Fruit fly (Drosophila melanogaster) whole organism, wandering third instar larva: ENCODE data around the gene MetRS-m.

Experiments
- Abd-B ChIP-seq: fragments of >200 bp; optimal IDR thresholded peaks from 2 replicates; lab custom pipeline; 2017; ENCODE audit warnings: missing biosample characterization, missing genetic modification characterization
- CG32264 ChIP-seq: fragments of 200-800 bp; sonication (Bioruptor generic); optimal IDR thresholded peaks from 2 replicates; lab custom pipeline; 2016; ENCODE audit warnings: missing biosample characterization, missing genetic modification characterization
- Jra ChIP-seq: sonication (Bioruptor generic); optimal IDR thresholded peaks from 2 replicates; lab custom pipeline; 2016; ENCODE audit warnings: missing biosample characterization, missing genetic modification characterization
- Myc ChIP-seq: fragments of >200 bp; optimal IDR thresholded peaks from 2 replicates; lab custom pipeline; 2017
- Vsx2 ChIP-seq: fragments of 200-300, 225-300 bp; sonication (Bioruptor generic); optimal IDR thresholded peaks from 2 replicates; lab custom pipeline; 2018; ENCODE audit warnings: missing biosample characterization, missing genetic modification characterization; ENCODE audit not compliant: partially characterized antibody
- dl ChIP-seq, 2 experiments: fragments of 175-275, 200-275 bp in 1 of 2; fragments of 200-275 bp in 1 of 2; sonication (Bioruptor generic); optimal IDR thresholded peaks; lab custom pipeline; 2018; ENCODE audit warnings: mild to moderate bottlenecking in 2 of 2, missing biosample characterization in 2 of 2, missing genetic modification characterization in 2 of 2, moderate library complexity in 2 of 2; ENCODE audit not compliant: partially characterized antibody in 2 of 2, insufficient read depth in 1 of 2
- dsf ChIP-seq: sonication (Bioruptor generic); optimal IDR thresholded peaks from 2 replicates; lab custom pipeline; 2016; ENCODE audit warnings: missing biosample characterization, missing genetic modification characterization, borderline replicate concordance
- h ChIP-seq: fragments of 200-800 bp; sonication (Bioruptor generic); optimal IDR thresholded peaks from 3 replicates; lab custom pipeline; 2016; ENCODE audit warnings: missing biosample characterization, mild to moderate bottlenecking, missing genetic modification characterization
- pan ChIP-seq: fragments of >200 bp; optimal IDR thresholded peaks from 2 replicates; lab custom pipeline; 2017
- rgr ChIP-seq: fragments of 200-800 bp; sonication (Bioruptor generic); optimal IDR thresholded peaks from 3 replicates; lab custom pipeline; 2016; ENCODE audit warnings: missing biosample characterization, mild to moderate bottlenecking, missing genetic modification characterization
- woc ChIP-seq: sonication (Bioruptor generic); optimal IDR thresholded peaks from 2 replicates; lab custom pipeline; 2016; ENCODE audit warnings: missing biosample characterization, mild to moderate bottlenecking, missing genetic modification characterization

DNA sequence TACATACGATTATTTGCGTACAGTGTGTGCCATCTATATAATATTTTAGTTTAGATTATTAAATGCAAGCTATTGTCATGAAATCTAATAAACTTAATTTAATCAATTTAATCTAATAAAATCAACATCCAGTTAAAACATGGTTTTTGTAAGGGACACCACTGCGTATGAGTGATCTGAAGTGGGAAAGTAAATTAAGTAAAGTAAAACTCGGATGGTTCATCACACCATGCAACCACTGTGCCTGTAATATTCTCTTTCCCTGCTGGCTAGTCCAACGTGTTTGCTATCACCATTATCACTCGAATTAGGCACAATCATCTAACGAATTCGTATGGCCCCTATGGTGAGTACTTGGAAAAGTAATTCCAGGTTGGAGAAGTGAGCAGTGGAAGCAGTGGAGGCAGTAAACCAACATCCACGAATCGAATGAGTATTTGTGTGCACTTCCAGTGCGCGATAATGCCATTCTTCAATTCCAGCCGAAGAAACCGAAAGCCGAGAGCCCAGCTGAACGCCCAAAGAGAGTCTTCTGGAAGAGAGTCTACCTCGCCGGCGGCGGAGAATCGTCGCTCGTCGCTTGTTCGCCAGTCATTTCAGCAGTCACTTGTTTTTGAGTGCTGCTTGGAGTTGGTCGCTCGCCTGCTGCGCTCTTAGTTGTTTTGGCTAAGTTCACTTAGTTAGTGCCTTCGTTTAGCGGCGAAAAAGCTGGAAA is 29.0 kb upstream of the MetRS-m start, which contains the start of gene red:
- peak; percentile 61 for TF ChIP-seq h (GFP tag; lab: Kevin White, UChicago)
- no peak for TF ChIP-seq pan (lab: Kevin White, UChicago)
- TF ChIP-seq Abd-B (GFP tag; lab: Kevin White, UChicago) = no peak
- peak; percentile 60 for TF ChIP-seq rgr (GFP tag; lab: Kevin White, UChicago)
- TF ChIP-seq Myc (lab: Kevin White, UChicago) = no peak
- TF ChIP-seq Vsx2 (GFP tag; lab: Kevin White, UChicago) = peak; percentile 38
- TF ChIP-seq Jra (GFP tag; lab: Kevin White, UChicago) = peak; percentile 41
- no peak for TF ChIP-seq dsf (GFP tag; lab: Kevin White, UChicago)
- peak; percentile 65 to 77 for TF ChIP-seq dl (GFP tag; optimal IDR thresholded peaks at IDR 0.05; lab: Kevin White, UChicago; ENCODE audit: insufficient read depth in 1 of 2, partially characterized antibody in 2 of 2)
- no peak for TF ChIP-seq CG32264 (GFP tag; lab: Kevin White, UChicago)
- peak; percentile 14 for TF ChIP-seq woc (GFP tag; lab: Kevin White, UChicago)
